Fruit fly (Drosophila melanogaster) whole organism, prepupa: ENCODE measurements around the gene CCHa1.

ENCODE experiments used
- Blimp-1 ChIP-seq: fragments of 200-800 bp; sonication (Bioruptor generic); optimal IDR thresholded peaks from 3 replicates; lab custom pipeline; 2017; ENCODE audit warnings: missing biosample characterization, missing genetic modification characterization, mild to moderate bottlenecking, moderate library complexity, missing genetic modification reagents
- CG10631 ChIP-seq: fragments of 200-800 bp; sonication (Bioruptor generic); optimal IDR thresholded peaks from 2 replicates; lab custom pipeline; 2016; ENCODE audit warnings: missing biosample characterization, missing genetic modification characterization
- CG10669 ChIP-seq: fragments of 200-800 bp; sonication (Bioruptor generic); optimal IDR thresholded peaks from 3 replicates; lab custom pipeline; 2018; ENCODE audit warnings: missing biosample characterization, mild to moderate bottlenecking, missing genetic modification characterization, moderate library complexity
- CG11294 ChIP-seq: fragments of 200-800 bp; sonication (Bioruptor generic); IDR thresholded peaks from 2 replicates; pipeline ENCODE4 v1.3.6; 2022; ENCODE audit warnings: missing biosample characterization, missing genetic modification characterization
- CG11902 ChIP-seq: fragments of 200-800 bp; sonication (Bioruptor generic); optimal IDR thresholded peaks from 3 replicates; lab custom pipeline; 2016; ENCODE audit warnings: missing biosample characterization, missing genetic modification characterization
- CG1621 ChIP-seq: fragments of 200-800 bp; sonication (Bioruptor generic); optimal IDR thresholded peaks from 3 replicates; lab custom pipeline; 2018; ENCODE audit warnings: missing biosample characterization, mild to moderate bottlenecking, missing genetic modification characterization
- CG3032 ChIP-seq: fragments of 200-800 bp; optimal IDR thresholded peaks from 2 replicates; lab custom pipeline; 2019; ENCODE audit warnings: missing biosample characterization, mild to moderate bottlenecking, missing genetic modification characterization, moderate library complexity
- CG34406 ChIP-seq: fragments of 200-800 bp; sonication (Bioruptor generic); optimal IDR thresholded peaks from 3 replicates; lab custom pipeline; 2016; ENCODE audit warnings: missing biosample characterization, missing genetic modification characterization
- CG3919 ChIP-seq: fragments of 200-800 bp; sonication (Bioruptor generic); optimal IDR thresholded peaks from 3 replicates; lab custom pipeline; 2016; ENCODE audit warnings: missing biosample characterization, missing genetic modification characterization
- CG4318 ChIP-seq: fragments of 200-800 bp; sonication (Bioruptor generic); optimal IDR thresholded peaks from 3 replicates; lab custom pipeline; 2017; ENCODE audit warnings: missing biosample characterization, mild to moderate bottlenecking, missing genetic modification characterization
- CG6276 ChIP-seq: fragments of 200-800 bp; sonication (Bioruptor generic); optimal IDR thresholded peaks from 2 replicates; lab custom pipeline; 2017; ENCODE audit warnings: missing biosample characterization, mild to moderate bottlenecking, missing genetic modification characterization
- CG6792 ChIP-seq: fragments of 200-800 bp; sonication (Bioruptor generic); optimal IDR thresholded peaks from 3 replicates; lab custom pipeline; 2016; ENCODE audit warnings: missing biosample characterization, missing genetic modification characterization
- CG6808 ChIP-seq: fragments of 200-800 bp; sonication (Bioruptor generic); optimal IDR thresholded peaks from 3 replicates; lab custom pipeline; 2017; ENCODE audit warnings: missing biosample characterization, missing genetic modification characterization, mild to moderate bottlenecking, moderate library complexity, missing genetic modification reagents
- CG6854 ChIP-seq: fragments of 200-800 bp; sonication (Bioruptor generic); optimal IDR thresholded peaks from 2 replicates; lab custom pipeline; 2017; ENCODE audit warnings: missing biosample characterization, mild to moderate bottlenecking, missing genetic modification characterization
- CG7368 ChIP-seq: fragments of 200-800 bp; sonication (Bioruptor generic); optimal IDR thresholded peaks from 3 replicates; lab custom pipeline; 2016; ENCODE audit warnings: missing biosample characterization, missing genetic modification characterization
- CG8632 ChIP-seq: fragments of 200-800 bp; sonication (Bioruptor generic); optimal IDR thresholded peaks from 3 replicates; lab custom pipeline; 2016; ENCODE audit warnings: missing biosample characterization, missing genetic modification characterization
- Eip75B ChIP-seq: fragments of 200-800 bp; sonication (Bioruptor generic); optimal IDR thresholded peaks from 3 replicates; lab custom pipeline; 2016; ENCODE audit warnings: missing biosample characterization, missing genetic modification characterization
- Eip78C ChIP-seq: fragments of 200-800 bp; sonication (Bioruptor generic); peaks from one replicate; lab custom pipeline; 2016; ENCODE audit warnings: missing biosample characterization, missing genetic modification characterization
- Ets21C ChIP-seq: fragments of 200-800 bp; sonication (Bioruptor generic); optimal IDR thresholded peaks from 3 replicates; lab custom pipeline; 2016; ENCODE audit warnings: missing biosample characterization, missing genetic modification characterization
- Ets96B ChIP-seq: fragments of 200-800 bp; optimal IDR thresholded peaks from 2 replicates; lab custom pipeline; 2019; ENCODE audit warnings: missing biosample characterization, mild to moderate bottlenecking, missing genetic modification characterization, moderate library complexity
- Gug ChIP-seq: fragments of 200-800 bp; sonication (Bioruptor generic); IDR thresholded peaks from 2 replicates; pipeline ENCODE4 v1.3.6; 2022; ENCODE audit warnings: missing biosample characterization, missing genetic modification characterization
- Hr38 ChIP-seq: sonication (Bioruptor generic); optimal IDR thresholded peaks from 2 replicates; lab custom pipeline; 2016; ENCODE audit warnings: missing biosample characterization, missing genetic modification characterization
- Hr39 ChIP-seq: fragments of 200-800 bp; sonication (Bioruptor generic); optimal IDR thresholded peaks from 2 replicates; lab custom pipeline; 2016; ENCODE audit warnings: missing biosample characterization, missing genetic modification characterization
- Hr4 ChIP-seq: fragments of 200-800 bp; sonication (Bioruptor generic); optimal IDR thresholded peaks from 3 replicates; lab custom pipeline; 2016; ENCODE audit warnings: missing biosample characterization, missing genetic modification characterization
- Met ChIP-seq: fragments of 200-800 bp; sonication (Bioruptor generic); optimal IDR thresholded peaks from 3 replicates; lab custom pipeline; 2016; ENCODE audit warnings: missing biosample characterization, missing genetic modification characterization
- OdsH ChIP-seq: fragments of 200-800 bp; sonication (Bioruptor generic); optimal IDR thresholded peaks from 3 replicates; lab custom pipeline; 2016; ENCODE audit warnings: missing biosample characterization, missing genetic modification characterization
- Sox102F ChIP-seq: fragments of 200-800 bp; sonication (Bioruptor generic); optimal IDR thresholded peaks from 2 replicates; lab custom pipeline; 2016; ENCODE audit warnings: missing biosample characterization, mild to moderate bottlenecking, missing genetic modification characterization
- Sox15 ChIP-seq: fragments of 200-800 bp; sonication (Bioruptor generic); optimal IDR thresholded peaks from 3 replicates; lab custom pipeline; 2016; ENCODE audit warnings: missing biosample characterization, missing genetic modification characterization
- acj6 ChIP-seq: fragments of 200-800 bp; sonication (Bioruptor generic); optimal IDR thresholded peaks from 3 replicates; lab custom pipeline; 2016; ENCODE audit warnings: missing biosample characterization, missing genetic modification characterization
- cyc ChIP-seq: fragments of 200-800 bp; sonication (Bioruptor generic); optimal IDR thresholded peaks from 3 replicates; lab custom pipeline; 2016; ENCODE audit warnings: missing biosample characterization, missing genetic modification characterization
- dac ChIP-seq: fragments of 200-800 bp; sonication (Bioruptor generic); optimal IDR thresholded peaks from 2 replicates; lab custom pipeline; 2017; ENCODE audit warnings: missing biosample characterization, mild to moderate bottlenecking, missing genetic modification characterization
- dsx ChIP-seq: fragments of 200-800 bp; optimal IDR thresholded peaks from 3 replicates; lab custom pipeline; 2019; ENCODE audit warnings: missing biosample characterization, mild to moderate bottlenecking, missing genetic modification characterization, moderate library complexity; ENCODE audit not compliant: poor library complexity, severe bottlenecking
- eg ChIP-seq: fragments of 200-800 bp; sonication (Bioruptor generic); IDR thresholded peaks from 3 replicates; pipeline ENCODE4 v1.3.6; 2022; ENCODE audit warnings: missing biosample characterization, missing genetic modification characterization
- esn ChIP-seq: fragments of 200-800 bp; sonication (Bioruptor generic); optimal IDR thresholded peaks from 2 replicates; lab custom pipeline; 2016; ENCODE audit warnings: missing biosample characterization, mild to moderate bottlenecking, missing genetic modification characterization, moderate library complexity
- fd85E ChIP-seq: fragments of 200-800 bp; sonication (Bioruptor generic); optimal IDR thresholded peaks from 3 replicates; lab custom pipeline; 2016; ENCODE audit warnings: missing biosample characterization, missing genetic modification characterization
- fkh ChIP-seq: fragments of 200-800 bp; sonication (Bioruptor generic); optimal IDR thresholded peaks from 3 replicates; lab custom pipeline; 2017; ENCODE audit warnings: missing biosample characterization, mild to moderate bottlenecking, missing genetic modification characterization, moderate library complexity
- lz ChIP-seq: fragments of 200-800 bp; sonication (Bioruptor generic); optimal IDR thresholded peaks from 3 replicates; lab custom pipeline; 2016; ENCODE audit warnings: missing biosample characterization, missing genetic modification characterization
- pdm3 ChIP-seq: fragments of 200-800 bp; sonication (Bioruptor generic); optimal IDR thresholded peaks from 3 replicates; lab custom pipeline; 2016; ENCODE audit warnings: missing biosample characterization, missing genetic modification characterization
- salr ChIP-seq, 2 experiments: fragments of 200-800 bp; sonication (Bioruptor generic); optimal IDR thresholded peaks; 3 replicates each; lab custom pipeline; 2016 to 2018; ENCODE audit warnings: missing biosample characterization in 2 of 2, missing genetic modification characterization in 2 of 2, mild to moderate bottlenecking in 1 of 2
- spab ChIP-seq: fragments of 200-800 bp; sonication (Bioruptor generic); optimal IDR thresholded peaks from 2 replicates; lab custom pipeline; 2017; ENCODE audit warnings: missing biosample characterization, mild to moderate bottlenecking, missing genetic modification characterization, missing genetic modification reagents
- ss ChIP-seq, 2 experiments: fragments of 200-800 bp; sonication (Bioruptor generic); optimal IDR thresholded peaks; 2 replicates in 1 of 2; 3 replicates in 1 of 2; lab custom pipeline; 2017 to 2018; ENCODE audit warnings: mild to moderate bottlenecking in 2 of 2, missing biosample characterization in 2 of 2, missing genetic modification characterization in 2 of 2, moderate library complexity in 1 of 2
- svp ChIP-seq: fragments of 200-800 bp; sonication (Bioruptor generic); peaks from one replicate; lab custom pipeline; 2016; ENCODE audit warnings: missing biosample characterization, missing genetic modification characterization
- topi ChIP-seq: fragments of 200-800 bp; sonication (Bioruptor generic); optimal IDR thresholded peaks from 3 replicates; lab custom pipeline; 2016; ENCODE audit warnings: missing biosample characterization, missing genetic modification characterization

CCHa1 gene

DNA sequence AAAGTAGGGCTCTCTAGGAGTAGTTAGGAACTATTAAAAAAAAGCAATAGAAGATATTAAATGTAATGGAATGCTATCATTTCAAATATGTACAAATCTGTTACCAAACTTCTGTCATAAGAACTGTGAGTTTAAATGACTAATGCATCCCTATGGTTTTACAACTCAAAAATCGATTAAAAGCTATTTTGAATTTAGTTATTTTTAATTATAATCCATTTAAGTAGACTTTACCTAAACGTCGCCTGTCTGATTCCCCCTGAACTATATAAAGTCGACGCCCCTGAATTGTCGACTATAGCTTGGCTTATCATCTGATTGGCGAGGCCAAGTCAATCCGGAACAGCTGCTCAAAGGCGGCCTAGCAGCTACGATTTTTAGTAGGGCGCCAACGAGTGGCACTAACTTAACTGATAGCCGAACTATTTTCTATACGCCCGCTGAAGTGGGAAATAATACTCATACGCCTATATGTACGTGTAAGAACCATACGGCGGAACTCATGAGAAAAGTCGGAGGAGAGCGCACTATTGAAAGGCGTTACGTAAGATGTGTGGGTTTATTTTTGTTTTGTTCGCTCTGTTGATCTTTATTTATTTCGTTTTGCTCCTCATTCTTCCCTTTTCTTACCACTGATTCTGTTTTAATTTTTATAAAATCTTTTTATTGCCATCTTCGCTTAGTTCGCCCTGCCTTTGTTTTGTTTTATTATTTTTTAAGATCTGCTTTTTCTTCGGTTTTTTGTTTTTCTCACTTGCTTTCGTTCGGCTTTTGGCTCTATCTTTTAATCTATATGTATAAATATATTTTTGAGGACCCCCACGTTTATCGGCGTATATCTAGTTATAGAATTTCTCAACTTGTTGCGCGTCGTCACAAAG is 34.4 kb downstream of the CCHa1 start (continued):
- peak; percentile 67 for TF ChIP-seq acj6 (GFP tag; lab: Kevin White, UChicago)
- TF ChIP-seq Hr4 (GFP tag; lab: Kevin White, UChicago) = no peak
- TF ChIP-seq Hr38 (GFP tag; lab: Kevin White, UChicago) = no peak
- TF ChIP-seq fd85E = no peak
- peak; percentile 66 for TF ChIP-seq CG3919 (GFP tag; lab: Kevin White, UChicago)
- TF ChIP-seq CG3032 = peak; percentile 92
- peak; percentile 51 for TF ChIP-seq esn
- TF ChIP-seq CG11902 (GFP tag; lab: Kevin White, UChicago) = peak; percentile 71
- peak; percentile 49 for TF ChIP-seq Eip75B
- no peak for TF ChIP-seq dac (GFP tag; lab: Kevin White, UChicago)
- TF ChIP-seq pdm3 = peak; percentile 71
- TF ChIP-seq Sox102F (GFP tag; lab: Kevin White, UChicago) = peak; percentile 46
- peak; percentile 88 for TF ChIP-seq Ets96B (tag; lab: Kevin White, UChicago)
- peak; percentile 69 for TF ChIP-seq CG34406 (GFP tag; lab: Kevin White, UChicago)
- peak; percentile 60 for TF ChIP-seq topi (GFP tag; lab: Kevin White, UChicago)
- peak; percentile 73 for TF ChIP-seq CG8632 (GFP tag; lab: Kevin White, UChicago)
- TF ChIP-seq salr (GFP tag; optimal IDR thresholded peaks at IDR 0.05; lab: Kevin White, UChicago) = peak in 1 of 2 experiments; percentile 47
- TF ChIP-seq CG6854 (GFP tag; lab: Kevin White, UChicago) = no peak
- TF ChIP-seq Hr39 (GFP tag; lab: Kevin White, UChicago) = peak; percentile 61
- peak; percentile 38 for TF ChIP-seq CG4318 (GFP tag; lab: Kevin White, UChicago)
- peak; percentile 34 for TF ChIP-seq Ets21C (GFP tag; lab: Kevin White, UChicago)

DNA sequence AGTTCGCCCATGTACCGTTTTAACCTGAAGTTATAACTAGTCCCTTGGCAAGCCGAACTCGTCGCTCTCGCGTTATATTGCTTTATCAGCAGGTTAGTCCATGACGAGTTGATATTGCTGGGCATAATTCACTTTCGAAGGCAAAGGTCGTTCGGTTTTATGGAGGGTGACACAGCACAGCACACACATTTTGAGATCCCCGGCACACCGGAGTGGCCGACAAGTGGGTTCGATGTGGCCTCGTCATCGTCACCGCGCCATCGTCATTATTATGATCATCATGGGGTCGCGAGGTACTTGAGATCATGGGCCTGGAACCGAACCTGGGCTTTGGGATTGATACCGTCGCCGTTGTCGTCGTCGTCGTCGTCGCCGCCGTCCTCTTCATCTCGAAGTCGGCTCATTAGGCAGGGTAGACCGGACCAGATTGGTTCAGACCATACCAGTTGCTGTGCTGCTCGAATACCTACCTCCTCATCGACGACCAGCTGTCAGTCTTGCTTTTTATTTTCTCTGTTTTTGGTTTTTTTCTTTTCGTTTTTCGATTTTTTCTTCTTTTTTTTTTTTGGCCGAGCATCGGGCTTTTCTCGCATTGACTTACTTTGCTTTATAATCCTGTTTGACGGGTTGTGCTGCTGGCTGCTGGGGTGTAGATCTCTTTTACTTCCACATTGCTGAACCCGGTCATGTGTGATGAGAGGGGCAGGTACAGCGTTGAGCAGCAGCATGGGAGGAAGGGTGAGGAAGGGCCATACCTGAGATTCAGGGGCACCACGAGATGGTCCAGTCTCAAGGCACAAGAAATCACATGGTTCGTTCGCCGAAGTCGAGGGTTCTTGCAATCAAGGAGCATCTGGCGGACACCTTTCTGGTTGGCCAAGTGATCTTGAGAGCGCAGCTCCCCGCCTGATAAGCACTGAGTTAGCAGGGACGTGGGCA is 35.3 kb downstream of the CCHa1 start:
- TF ChIP-seq Hr39 (GFP tag; lab: Kevin White, UChicago) = no peak
- TF ChIP-seq dac (GFP tag; lab: Kevin White, UChicago) = peak; percentile 41
- no peak for TF ChIP-seq Blimp-1 (GFP tag; lab: Kevin White, UChicago)
- TF ChIP-seq acj6 (GFP tag; lab: Kevin White, UChicago) = peak; percentile 24
- peak; percentile 98 to 99 for TF ChIP-seq ss (GFP tag; optimal IDR thresholded peaks at IDR 0.05; lab: Kevin White, UChicago)
- TF ChIP-seq CG6808 (GFP tag; lab: Kevin White, UChicago) = peak; percentile 96
- TF ChIP-seq CG6792 (GFP tag; lab: Kevin White, UChicago) = peak; percentile 70
- TF ChIP-seq Eip78C (GFP tag; lab: Kevin White, UChicago) = peak; percentile 90
- peak; percentile 97 for TF ChIP-seq eg
- peak; percentile 83 for TF ChIP-seq CG34406 (GFP tag; lab: Kevin White, UChicago)
- peak; percentile 40 for TF ChIP-seq CG10631 (GFP tag; lab: Kevin White, UChicago)
- peak; percentile 84 for TF ChIP-seq svp (GFP tag; lab: Kevin White, UChicago)
- TF ChIP-seq CG7368 = peak; percentile 74
- TF ChIP-seq dsx = peak; percentile 84
- TF ChIP-seq lz (GFP tag; lab: Kevin White, UChicago) = no peak
- TF ChIP-seq Sox15 (GFP tag; lab: Kevin White, UChicago) = no peak
- TF ChIP-seq Met = peak; percentile 44
- peak; percentile 76 for TF ChIP-seq pdm3
- TF ChIP-seq Ets96B (tag; lab: Kevin White, UChicago) = peak; percentile 69
- TF ChIP-seq Gug (GFP tag; lab: Robert Waterston, UW) = peak; percentile 54; the same call in 1 of the 2 replicates
- peak; percentile 82 for TF ChIP-seq Eip75B
- peak; percentile 57 for TF ChIP-seq OdsH
- peak; percentile 82 for TF ChIP-seq fd85E
- peak; percentile 27 for TF ChIP-seq Hr4 (GFP tag; lab: Kevin White, UChicago)
- TF ChIP-seq CG10669 (GFP tag; lab: Kevin White, UChicago) = peak; percentile 67
- peak; percentile 92 for TF ChIP-seq CG6276
- no peak for TF ChIP-seq CG11902 (GFP tag; lab: Kevin White, UChicago)
- peak; percentile 90 for TF ChIP-seq spab
- no peak for TF ChIP-seq cyc (GFP tag; lab: Kevin White, UChicago)
- peak; percentile 60 for TF ChIP-seq CG3032
- TF ChIP-seq fkh (GFP tag; lab: Kevin White, UChicago) = no peak
- peak; percentile 28; the same call in 1 of the 2 replicates for TF ChIP-seq CG11294 (GFP tag; lab: Robert Waterston, UW)
- peak; percentile 92 for TF ChIP-seq CG1621 (tag; lab: Kevin White, UChicago)
